Worm (Caenorhabditis elegans) whole organism, mixed stage, embryonic: ENCODE measurements around the gene nol-56.

ENCODE experiments used
- M03D4.4 ChIP-seq: sonication (generic microtip); optimal IDR thresholded peaks from 2 replicates; lab custom pipeline; 2017; ENCODE audit warnings: mild to moderate bottlenecking, missing genetic modification characterization, missing compliant biosample characterization
- bed-3 ChIP-seq: fragments of 200-800 bp; sonication (Bioruptor generic); optimal IDR thresholded peaks from 3 replicates; lab custom pipeline; 2018; ENCODE audit warnings: mild to moderate bottlenecking, missing genetic modification characterization, moderate library complexity, missing compliant biosample characterization
- blmp-1 ChIP-seq: fragments of 150-350 bp; optimal IDR thresholded peaks from 2 replicates; lab custom pipeline; 2014; ENCODE audit warnings: missing biosample characterization, missing genetic modification characterization
- ceh-39 ChIP-seq: fragments of 150-350 bp; optimal IDR thresholded peaks from 2 replicates; lab custom pipeline; 2014; ENCODE audit warnings: missing biosample characterization, missing genetic modification characterization
- ceh-43 ChIP-seq: fragments of 200-800 bp; sonication (Bioruptor generic); optimal IDR thresholded peaks from 2 replicates; lab custom pipeline; 2018; ENCODE audit warnings: mild to moderate bottlenecking, missing genetic modification characterization, moderate library complexity, missing compliant biosample characterization
- ceh-83 ChIP-seq: fragments of 200-800 bp; sonication (Bioruptor generic); optimal IDR thresholded peaks from 2 replicates; lab custom pipeline; 2018; ENCODE audit warnings: mild to moderate bottlenecking, missing genetic modification characterization, missing compliant biosample characterization
- ces-1 ChIP-seq: fragments of 150-350 bp; optimal IDR thresholded peaks from 2 replicates; lab custom pipeline; 2014; ENCODE audit warnings: missing biosample characterization, missing genetic modification reagents, missing genetic modification characterization
- drap-1 ChIP-seq: fragments of 200-800 bp; sonication (Bioruptor generic); optimal IDR thresholded peaks from 3 replicates; lab custom pipeline; 2018; ENCODE audit warnings: mild to moderate bottlenecking, missing genetic modification characterization, missing compliant biosample characterization
- elt-1 ChIP-seq: sonication (generic microtip); optimal IDR thresholded peaks from 2 replicates; lab custom pipeline; 2017; ENCODE audit warnings: missing genetic modification characterization, mild to moderate bottlenecking, missing compliant biosample characterization, antibody characterized with exemption, moderate library complexity, borderline replicate concordance; ENCODE audit not compliant: insufficient read depth
- elt-3 ChIP-seq: fragments of 150-350 bp; optimal IDR thresholded peaks from 2 replicates; lab custom pipeline; 2014; ENCODE audit warnings: missing biosample characterization, missing genetic modification characterization
- flh-1 ChIP-seq: fragments of 200-800 bp; sonication (Bioruptor generic); optimal IDR thresholded peaks from 2 replicates; lab custom pipeline; 2018; ENCODE audit warnings: mild to moderate bottlenecking, missing genetic modification characterization, moderate library complexity, missing compliant biosample characterization
- hlh-1 ChIP-seq: fragments of 150-350 bp; optimal IDR thresholded peaks from 2 replicates; lab custom pipeline; 2014; ENCODE audit warnings: missing biosample characterization, missing genetic modification reagents, missing genetic modification characterization
- lin-13 ChIP-seq: fragments of 150-350 bp; optimal IDR thresholded peaks from 2 replicates; lab custom pipeline; 2014; ENCODE audit warnings: missing biosample characterization, missing genetic modification characterization
- lin-32 ChIP-seq: fragments of 200-800 bp; sonication (Bioruptor generic); optimal IDR thresholded peaks from 2 replicates; lab custom pipeline; 2018; ENCODE audit warnings: mild to moderate bottlenecking, missing genetic modification characterization, missing compliant biosample characterization
- lsy-2 ChIP-seq: fragments of 150-350 bp; optimal IDR thresholded peaks from 2 replicates; lab custom pipeline; 2014; ENCODE audit warnings: missing biosample characterization, missing genetic modification characterization
- mab-5 ChIP-seq: fragments of 150-350 bp; optimal IDR thresholded peaks from 2 replicates; lab custom pipeline; 2014; ENCODE audit warnings: missing biosample characterization, missing genetic modification characterization
- mep-1 ChIP-seq: fragments of 150-350 bp; optimal IDR thresholded peaks from 2 replicates; lab custom pipeline; 2017; ENCODE audit warnings: missing biosample characterization, missing genetic modification reagents, missing genetic modification characterization, inconsistent platforms
- mls-2 ChIP-seq: sonication (generic microtip); optimal IDR thresholded peaks from 2 replicates; lab custom pipeline; 2016; ENCODE audit warnings: mild to moderate bottlenecking, missing genetic modification characterization, moderate library complexity, missing compliant biosample characterization
- nhr-12 ChIP-seq: fragments of 150-350 bp; optimal IDR thresholded peaks from 2 replicates; lab custom pipeline; 2014; ENCODE audit warnings: missing biosample characterization, missing genetic modification characterization
- nhr-2 ChIP-seq: fragments of 150-350 bp; optimal IDR thresholded peaks from 2 replicates; lab custom pipeline; 2014; ENCODE audit warnings: missing biosample characterization, missing genetic modification characterization
- nhr-237 ChIP-seq: fragments of 150-350 bp; optimal IDR thresholded peaks from 2 replicates; lab custom pipeline; 2014; ENCODE audit warnings: missing biosample characterization, missing genetic modification characterization
- nhr-28 ChIP-seq: fragments of 150-350 bp; optimal IDR thresholded peaks from 2 replicates; lab custom pipeline; 2014; ENCODE audit warnings: missing biosample characterization, missing genetic modification characterization
- nhr-76 ChIP-seq: sonication (generic microtip); optimal IDR thresholded peaks from 2 replicates; lab custom pipeline; 2017; ENCODE audit warnings: missing biosample characterization, missing genetic modification characterization
- pha-4 ChIP-seq: fragments of 150-350 bp; optimal IDR thresholded peaks from 2 replicates; lab custom pipeline; 2018; ENCODE audit warnings: missing biosample characterization, missing genetic modification reagents, missing genetic modification characterization
- sem-2 ChIP-seq: fragments of 200-800 bp; sonication (Bioruptor generic); optimal IDR thresholded peaks from 2 replicates; lab custom pipeline; 2018; ENCODE audit warnings: mild to moderate bottlenecking, missing genetic modification characterization, missing compliant biosample characterization
- sptf-1 ChIP-seq: sonication (generic microtip); optimal IDR thresholded peaks from 2 replicates; lab custom pipeline; 2017; ENCODE audit warnings: mild to moderate bottlenecking, missing genetic modification characterization, moderate library complexity, missing compliant biosample characterization
- tbx-8 ChIP-seq: fragments of 200-800 bp; sonication (Bioruptor generic); optimal IDR thresholded peaks from 2 replicates; lab custom pipeline; 2018; ENCODE audit warnings: mild to moderate bottlenecking, missing genetic modification characterization, moderate library complexity, missing compliant biosample characterization
- unc-120 ChIP-seq: sonication (generic microtip); optimal IDR thresholded peaks from 2 replicates; lab custom pipeline; 2017; ENCODE audit warnings: missing genetic modification characterization, missing compliant biosample characterization; ENCODE audit not compliant: poor library complexity, severe bottlenecking
- unc-39 ChIP-seq: fragments of 150-350 bp; optimal IDR thresholded peaks from 2 replicates; lab custom pipeline; 2014; ENCODE audit warnings: missing biosample characterization, missing genetic modification characterization
- unc-62 ChIP-seq: fragments of 150-350 bp; optimal IDR thresholded peaks from 2 replicates; lab custom pipeline; 2014; ENCODE audit warnings: missing biosample characterization, missing genetic modification reagents, missing genetic modification characterization
- zip-8 ChIP-seq: fragments of 150-350 bp; optimal IDR thresholded peaks from 2 replicates; lab custom pipeline; 2014; ENCODE audit warnings: missing biosample characterization, missing genetic modification characterization
- ztf-11 ChIP-seq: fragments of 150-350 bp; optimal IDR thresholded peaks from 2 replicates; lab custom pipeline; 2014; ENCODE audit warnings: missing biosample characterization, missing genetic modification characterization

nol-56 gene

DNA sequence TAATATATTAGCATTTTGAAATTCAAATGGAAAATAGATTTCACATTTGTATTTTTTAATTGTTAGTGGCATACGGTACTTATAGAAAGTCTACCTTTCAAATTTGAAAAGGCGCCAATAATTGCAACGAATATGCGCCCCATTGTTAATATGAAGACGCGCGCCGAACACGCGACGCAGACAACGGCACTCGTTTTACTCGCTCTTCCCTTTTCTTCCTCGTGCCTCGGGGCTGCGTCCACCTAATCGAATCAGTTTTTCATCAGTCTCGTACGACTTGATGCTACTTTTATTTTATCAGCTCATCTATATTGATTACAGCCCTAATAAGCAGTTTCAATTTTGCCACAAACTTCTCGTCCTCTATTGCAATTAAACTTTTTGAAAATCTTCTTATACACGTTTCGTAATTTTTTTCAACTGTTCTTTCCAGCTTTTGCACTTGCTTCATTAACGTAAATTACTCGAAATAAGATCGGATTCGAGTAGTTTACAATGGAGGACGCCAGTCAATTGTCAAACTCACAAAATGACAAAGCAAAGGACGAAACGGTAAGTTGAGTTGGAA is 9.1 kb upstream of the nol-56 start, which contains the start of gene cash-1:
TSS of gene cash-1 (plus strand) at position 432 of the 568 bp plus-strand sequence.
- TF ChIP-seq drap-1 (GFP tag; lab: Kevin White, UChicago) (no peak), mls-2 (no peak), ces-1 (peak; percentile 89), zip-8 (tag; lab: Kevin White, UChicago) (no peak), pha-4 (tag; lab: Kevin White, UChicago) (peak; percentile 18), lsy-2 (peak; percentile 68), mep-1 (tag; lab: Kevin White, UChicago) (peak; percentile 54), hlh-1 (tag; lab: Kevin White, UChicago) (peak; percentile 10), sptf-1 (tag; lab: Kevin White, UChicago) (no peak), ceh-39 (tag; lab: Kevin White, UChicago) (peak; percentile 18), lin-13 (peak; percentile 23), nhr-12 (tag; lab: Kevin White, UChicago) (no peak), nhr-237 (tag; lab: Kevin White, UChicago) (peak; percentile 32)

DNA sequence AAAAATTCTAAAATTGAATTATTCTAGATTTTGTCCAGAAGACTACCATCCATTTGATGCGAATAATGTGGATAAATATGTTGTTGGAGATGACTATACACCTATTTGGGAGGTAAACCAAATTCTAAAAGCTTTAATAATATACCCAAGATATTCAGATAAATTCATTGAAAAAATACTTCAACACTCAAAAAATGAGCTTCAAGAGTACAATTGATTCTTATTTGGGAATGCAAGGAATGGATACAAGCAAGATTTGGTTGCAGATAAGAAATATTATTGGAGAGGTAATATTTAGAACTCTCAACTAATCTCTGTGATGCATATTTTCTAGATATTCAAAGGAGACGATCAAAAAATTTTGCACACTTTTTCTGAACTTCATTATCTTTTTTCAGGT is 7.4 kb upstream of the nol-56 start:
- no peak for TF ChIP-seq nhr-28
- TF ChIP-seq ceh-43 (GFP tag; lab: Kevin White, UChicago): no peak
- TF ChIP-seq mab-5 (tag; lab: Kevin White, UChicago): no peak
- TF ChIP-seq nhr-76 (tag; lab: Kevin White, UChicago): no peak
- no peak for TF ChIP-seq drap-1 (GFP tag; lab: Kevin White, UChicago)
- TF ChIP-seq blmp-1 (tag; lab: Kevin White, UChicago): no peak
- TF ChIP-seq elt-1 (tag; lab: Kevin White, UChicago): no peak
- no peak for TF ChIP-seq sem-2 (GFP tag; lab: Kevin White, UChicago)
- no peak for TF ChIP-seq pha-4 (tag; lab: Kevin White, UChicago)
- no peak for TF ChIP-seq tbx-8
- no peak for TF ChIP-seq hlh-1 (tag; lab: Kevin White, UChicago)
- no peak for TF ChIP-seq lsy-2
- no peak for TF ChIP-seq unc-39
- TF ChIP-seq ztf-11 (tag; lab: Kevin White, UChicago): no peak
- no peak for TF ChIP-seq mls-2
- TF ChIP-seq nhr-2 (tag; lab: Kevin White, UChicago): no peak
- TF ChIP-seq M03D4.4 (tag; lab: Kevin White, UChicago): no peak
- no peak for TF ChIP-seq lin-32 (GFP tag; lab: Kevin White, UChicago)
- TF ChIP-seq sptf-1 (tag; lab: Kevin White, UChicago): no peak

DNA sequence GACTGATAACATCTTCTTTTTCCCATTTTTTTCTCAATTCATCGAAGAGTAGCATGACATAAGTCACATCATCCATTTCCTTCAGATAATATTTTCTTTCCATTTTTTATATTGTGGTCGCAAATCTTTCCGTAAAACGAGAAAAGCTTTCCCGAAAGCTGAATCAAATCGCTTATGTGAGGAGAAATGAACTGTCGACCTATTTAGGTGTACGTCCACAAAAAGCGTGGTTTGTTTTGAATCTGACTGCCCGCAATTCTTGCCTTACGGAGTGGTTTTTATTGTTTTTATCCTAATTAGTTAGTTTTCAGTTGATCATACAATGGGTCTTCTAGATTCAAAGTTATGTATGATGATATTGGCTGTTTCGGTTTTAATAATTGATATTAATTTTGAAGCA is 5.5 kb upstream of the nol-56 start, which contains the start of gene ttll-15:
TSS of gene ttll-15 (plus strand) at position 301 of the 400 bp plus-strand sequence.
- no peak for TF ChIP-seq tbx-8
- no peak for TF ChIP-seq nhr-12 (tag; lab: Kevin White, UChicago)
- TF ChIP-seq sem-2 (GFP tag; lab: Kevin White, UChicago): no peak
- TF ChIP-seq ceh-39 (tag; lab: Kevin White, UChicago): no peak
- TF ChIP-seq unc-120 (tag; lab: Kevin White, UChicago): no peak
- TF ChIP-seq ceh-43 (GFP tag; lab: Kevin White, UChicago): no peak
- no peak for TF ChIP-seq nhr-28
- TF ChIP-seq unc-62: no peak
- no peak for TF ChIP-seq nhr-76 (tag; lab: Kevin White, UChicago)
- TF ChIP-seq mls-2: no peak
- TF ChIP-seq flh-1 (GFP tag; lab: Kevin White, UChicago): no peak
- no peak for TF ChIP-seq mab-5 (tag; lab: Kevin White, UChicago)
- no peak for TF ChIP-seq blmp-1 (tag; lab: Kevin White, UChicago)
- no peak for TF ChIP-seq drap-1 (GFP tag; lab: Kevin White, UChicago)
- no peak for TF ChIP-seq elt-3 (tag; lab: Kevin White, UChicago)
- TF ChIP-seq sptf-1 (tag; lab: Kevin White, UChicago): no peak
- TF ChIP-seq lin-13: no peak
- no peak for TF ChIP-seq ces-1
- TF ChIP-seq ceh-83 (GFP tag; lab: Kevin White, UChicago): no peak

DNA sequence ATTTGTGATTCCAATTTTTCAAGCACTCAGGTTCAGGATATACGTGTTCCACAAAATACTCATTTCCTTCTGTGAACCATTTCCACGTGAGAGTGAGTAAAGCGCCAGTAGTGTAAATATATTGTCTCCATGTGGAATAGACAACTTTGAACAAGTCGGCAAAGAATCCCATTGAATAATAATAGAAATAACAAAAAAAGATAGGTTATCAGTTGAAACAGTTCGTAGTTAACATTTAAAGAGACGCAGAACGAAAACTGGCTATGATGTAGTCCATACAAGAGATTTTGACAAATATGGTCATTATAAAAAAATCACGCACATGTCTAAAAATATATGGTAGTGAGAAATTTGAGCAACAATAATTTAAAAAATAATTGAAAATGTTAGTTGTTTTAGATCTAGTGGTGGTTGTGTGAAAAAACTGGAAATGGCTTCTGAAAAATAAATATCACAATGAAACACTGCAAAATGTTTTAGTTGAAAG is 4.7 kb upstream of the nol-56 start, which contains the start of gene ceeh-2:
TSS of gene ceeh-2 (minus strand) at position 437 of the 487 bp plus-strand sequence.
- no peak for TF ChIP-seq ces-1
- TF ChIP-seq pha-4 (tag; lab: Kevin White, UChicago): no peak
- TF ChIP-seq nhr-76 (tag; lab: Kevin White, UChicago): no peak
- no peak for TF ChIP-seq bed-3 (GFP tag; lab: Kevin White, UChicago)
- TF ChIP-seq, all 35 proteins: peak for 0
